Fruit fly (Drosophila melanogaster) whole organism, embryonic: ENCODE measurements around the gene Fas3.

Source experiments
- Antp ChIP-seq: fragments of 200-800 bp; sonication (Bioruptor generic); optimal IDR thresholded peaks from 3 replicates; lab custom pipeline; 2016; ENCODE audit warnings: missing biosample characterization, missing genetic modification characterization
- Bgb ChIP-seq: fragments of 200-800 bp; sonication (Bioruptor generic); IDR thresholded peaks from 2 replicates; pipeline ENCODE4 v1.3.6; 2022; ENCODE audit warnings: missing biosample characterization, missing genetic modification characterization; ENCODE audit not compliant: partially characterized antibody
- CG10209 ChIP-seq: fragments of 200-800 bp; sonication (Bioruptor generic); optimal IDR thresholded peaks from 3 replicates; lab custom pipeline; 2017; ENCODE audit warnings: missing biosample characterization, mild to moderate bottlenecking, missing genetic modification characterization, missing genetic modification reagents
- CG10267 ChIP-seq: fragments of 200-800 bp; sonication (Bioruptor generic); optimal IDR thresholded peaks from 2 replicates; lab custom pipeline; 2018; ENCODE audit warnings: missing biosample characterization, mild to moderate bottlenecking, missing genetic modification characterization, moderate library complexity
- CG10366 ChIP-seq: fragments of 200-800 bp; sonication (Bioruptor generic); IDR thresholded peaks from 2 replicates; pipeline ENCODE4 v1.3.6; 2022; ENCODE audit warnings: missing biosample characterization, missing genetic modification characterization
- CG10543 ChIP-seq: fragments of 200-800 bp; sonication (Bioruptor generic); optimal IDR thresholded peaks from 3 replicates; lab custom pipeline; 2017; ENCODE audit warnings: missing biosample characterization, mild to moderate bottlenecking, missing genetic modification characterization, moderate library complexity
- CG10979 ChIP-seq: fragments of 200-800 bp; sonication (Bioruptor generic); optimal IDR thresholded peaks from 2 replicates; lab custom pipeline; 2018; ENCODE audit warnings: missing biosample characterization, mild to moderate bottlenecking, missing genetic modification characterization, moderate library complexity
- CG11247 ChIP-seq: fragments of 200-800 bp; sonication (Bioruptor generic); IDR thresholded peaks from 2 replicates; pipeline ENCODE4 v1.3.6; 2022; ENCODE audit warnings: missing biosample characterization, missing genetic modification characterization
- CG12659 ChIP-seq: fragments of 200-800 bp; sonication (Bioruptor generic); optimal IDR thresholded peaks from 3 replicates; lab custom pipeline; 2017; ENCODE audit warnings: mild to moderate bottlenecking, missing biosample characterization, missing genetic modification reagents, missing genetic modification characterization
- CG13424 ChIP-seq: fragments of 200-800 bp; sonication (Bioruptor generic); optimal IDR thresholded peaks from 2 replicates; lab custom pipeline; 2019; ENCODE audit warnings: missing biosample characterization, mild to moderate bottlenecking, missing genetic modification characterization, moderate library complexity
- CG1603 ChIP-seq: fragments of 200-800 bp; sonication (Bioruptor generic); optimal IDR thresholded peaks from 2 replicates; lab custom pipeline; 2019; ENCODE audit warnings: missing biosample characterization, mild to moderate bottlenecking, missing genetic modification characterization, moderate library complexity
- CG16779 ChIP-seq: fragments of 200-800 bp; sonication (Bioruptor generic); IDR thresholded peaks from 2 replicates; pipeline ENCODE4 v1.3.6; 2022; ENCODE audit warnings: missing biosample characterization, missing genetic modification characterization
- CG17612 ChIP-seq: fragments of 200-800 bp; sonication (Bioruptor generic); IDR thresholded peaks from 2 replicates; pipeline ENCODE4 v1.3.6; 2022; ENCODE audit warnings: missing biosample characterization, missing genetic modification characterization
- CG17912 ChIP-seq: fragments of 200-800 bp; sonication (Bioruptor generic); optimal IDR thresholded peaks from 2 replicates; lab custom pipeline; 2018; ENCODE audit warnings: missing biosample characterization, mild to moderate bottlenecking, missing genetic modification characterization
- CG3281 ChIP-seq: fragments of 200-800 bp; sonication (Bioruptor generic); optimal IDR thresholded peaks from 3 replicates; lab custom pipeline; 2017; ENCODE audit warnings: missing biosample characterization, mild to moderate bottlenecking, missing genetic modification characterization
- CG3995 ChIP-seq: fragments of 200-800 bp; sonication (Bioruptor generic); optimal IDR thresholded peaks from 3 replicates; lab custom pipeline; 2016; ENCODE audit warnings: missing biosample characterization, missing genetic modification characterization
- CG4854 ChIP-seq: fragments of 200-800 bp; sonication (Bioruptor generic); optimal IDR thresholded peaks from 2 replicates; lab custom pipeline; 2016; ENCODE audit warnings: missing biosample characterization, missing genetic modification characterization, inconsistent platforms
- CG5953 ChIP-seq: fragments of 200-800 bp; sonication (Bioruptor generic); IDR thresholded peaks from 2 replicates; pipeline ENCODE4 v1.3.6; 2022; ENCODE audit warnings: missing biosample characterization, missing genetic modification characterization
- CG9797 ChIP-seq: fragments of 200-800 bp; sonication (Bioruptor generic); optimal IDR thresholded peaks from 3 replicates; lab custom pipeline; 2018; ENCODE audit warnings: missing biosample characterization, mild to moderate bottlenecking, missing genetic modification characterization
- CG9817 ChIP-seq: fragments of 200-800 bp; sonication (Bioruptor generic); optimal IDR thresholded peaks from 2 replicates; lab custom pipeline; 2018; ENCODE audit warnings: missing biosample characterization, mild to moderate bottlenecking, missing genetic modification characterization, moderate library complexity
- CG9876 ChIP-seq: fragments of 200-800 bp; sonication (Bioruptor generic); optimal IDR thresholded peaks from 2 replicates; lab custom pipeline; 2016; ENCODE audit warnings: missing biosample characterization, missing genetic modification characterization
- Dek ChIP-seq: fragments of 200-800 bp; sonication (Bioruptor generic); optimal IDR thresholded peaks from 3 replicates; lab custom pipeline; 2019; ENCODE audit warnings: missing biosample characterization, mild to moderate bottlenecking, missing genetic modification characterization, moderate library complexity
- Doc2 ChIP-seq: fragments of 200-800 bp; sonication (Bioruptor generic); IDR thresholded peaks from 2 replicates; pipeline ENCODE4 v1.3.6; 2022; ENCODE audit warnings: missing biosample characterization, missing genetic modification characterization
- Ets97D ChIP-seq: fragments of 200-800 bp; sonication (Bioruptor generic); optimal IDR thresholded peaks from 3 replicates; lab custom pipeline; 2016; ENCODE audit warnings: missing biosample characterization, missing genetic modification characterization
- Gug ChIP-seq: fragments of 200-800 bp; sonication (Bioruptor generic); IDR thresholded peaks from 4 replicates; pipeline ENCODE4 v1.3.6; 2022; ENCODE audit warnings: missing biosample characterization, missing genetic modification characterization
- Hr39 ChIP-seq: fragments of >200 bp; optimal IDR thresholded peaks from 2 replicates; lab custom pipeline; 2017
- NC2β ChIP-seq: fragments of 200-800 bp; sonication (Bioruptor generic); optimal IDR thresholded peaks from 2 replicates; lab custom pipeline; 2016; ENCODE audit warnings: missing biosample characterization, missing genetic modification characterization
- Nf-YC ChIP-seq: fragments of 200-800 bp; optimal IDR thresholded peaks from 3 replicates; lab custom pipeline; 2019; ENCODE audit warnings: missing biosample characterization, mild to moderate bottlenecking, missing genetic modification characterization, moderate library complexity
- Oaz ChIP-seq: fragments of 200-800 bp; sonication (Bioruptor generic); IDR thresholded peaks from 2 replicates; pipeline ENCODE4 v1.3.6; 2022; ENCODE audit warnings: missing biosample characterization, missing genetic modification characterization
- Opbp ChIP-seq: fragments of 200-800 bp; sonication (Bioruptor generic); IDR thresholded peaks from 3 replicates; pipeline ENCODE4 v1.3.6; 2022; ENCODE audit warnings: missing biosample characterization, missing genetic modification characterization; ENCODE audit not compliant: partially characterized antibody
- Optix ChIP-seq: fragments of 200-800 bp; sonication (Bioruptor generic); IDR thresholded peaks from 3 replicates; pipeline ENCODE4 v1.3.6; 2022; ENCODE audit warnings: missing biosample characterization, missing genetic modification characterization
- Ptx1 ChIP-seq: fragments of 200-800 bp; sonication (Bioruptor generic); IDR thresholded peaks from 2 replicates; pipeline ENCODE4 v1.3.6; 2022; ENCODE audit warnings: missing biosample characterization, missing genetic modification characterization
- Sox100B ChIP-seq: fragments of 200-800 bp; sonication (Bioruptor generic); optimal IDR thresholded peaks from 3 replicates; lab custom pipeline; 2018; ENCODE audit warnings: missing biosample characterization, mild to moderate bottlenecking, missing genetic modification characterization
- Usf ChIP-seq: fragments of 200-800 bp; sonication (Bioruptor generic); optimal IDR thresholded peaks from 2 replicates; lab custom pipeline; 2017; ENCODE audit warnings: missing genotype, missing biosample characterization, missing genetic modification characterization
- ac ChIP-seq: fragments of 200-800 bp; sonication (Bioruptor generic); optimal IDR thresholded peaks from 3 replicates; lab custom pipeline; 2017; ENCODE audit warnings: missing biosample characterization, mild to moderate bottlenecking, missing genetic modification characterization
- chif ChIP-seq, 2 experiments: fragments of 200-800 bp; sonication (Bioruptor generic); optimal IDR thresholded peaks; 3 replicates each; lab custom pipeline; 2016; ENCODE audit warnings: missing biosample characterization in 2 of 2, missing genetic modification characterization in 2 of 2
- chn ChIP-seq: fragments of 200-800 bp; sonication (Bioruptor generic); optimal IDR thresholded peaks from 2 replicates; lab custom pipeline; 2016; ENCODE audit warnings: missing biosample characterization, missing genetic modification characterization
- ci ChIP-seq: fragments of 200-800 bp; sonication (Bioruptor generic); IDR thresholded peaks from 3 replicates; pipeline ENCODE4 v1.3.6; 2022; ENCODE audit warnings: missing biosample characterization, missing genetic modification characterization
- fd96Cb ChIP-seq: fragments of 200-800 bp; sonication (Bioruptor generic); optimal IDR thresholded peaks from 2 replicates; lab custom pipeline; 2018; ENCODE audit warnings: missing biosample characterization, mild to moderate bottlenecking, missing genetic modification characterization, moderate library complexity
- fru ChIP-seq: fragments of >200 bp; optimal IDR thresholded peaks from 2 replicates; lab custom pipeline; 2017
- ftz-f1 ChIP-seq: fragments of 200-800 bp; sonication (Bioruptor generic); optimal IDR thresholded peaks from 2 replicates; lab custom pipeline; 2016; ENCODE audit warnings: missing biosample characterization, missing genetic modification characterization
- gfzf ChIP-seq: fragments of 200-800 bp; sonication (Bioruptor generic); optimal IDR thresholded peaks from 2 replicates; lab custom pipeline; 2016; ENCODE audit warnings: missing biosample characterization, mild to moderate bottlenecking, missing genetic modification characterization, moderate library complexity
- kay ChIP-seq: fragments of 200-800 bp; sonication (Bioruptor generic); optimal IDR thresholded peaks from 2 replicates; lab custom pipeline; 2016; ENCODE audit warnings: missing biosample characterization, missing genetic modification characterization
- klu ChIP-seq: fragments of 200-800 bp; sonication (Bioruptor generic); IDR thresholded peaks from 2 replicates; pipeline ENCODE4 v1.3.6; 2022; ENCODE audit warnings: missing biosample characterization, missing genetic modification characterization
- oc ChIP-seq: fragments of 200-800 bp; sonication (Bioruptor generic); optimal IDR thresholded peaks from 2 replicates; lab custom pipeline; 2018; ENCODE audit warnings: missing biosample characterization, mild to moderate bottlenecking, missing genetic modification characterization, moderate library complexity
- phol ChIP-seq: fragments of 200-800 bp; sonication (Bioruptor generic); optimal IDR thresholded peaks from 3 replicates; lab custom pipeline; 2018; ENCODE audit warnings: missing biosample characterization, mild to moderate bottlenecking, missing genetic modification characterization, moderate library complexity
- ro ChIP-seq: fragments of 200-800 bp; sonication (Bioruptor generic); IDR thresholded peaks from 2 replicates; pipeline ENCODE4 v1.3.6; 2022; ENCODE audit warnings: missing biosample characterization, missing genetic modification characterization
- run ChIP-seq: fragments of 200-800 bp; sonication (Bioruptor generic); optimal IDR thresholded peaks from 3 replicates; lab custom pipeline; 2018; ENCODE audit warnings: missing biosample characterization, mild to moderate bottlenecking, missing genetic modification characterization
- sqz ChIP-seq: fragments of 200-800 bp; sonication (Bioruptor generic); optimal IDR thresholded peaks from 3 replicates; lab custom pipeline; 2018; ENCODE audit warnings: missing biosample characterization, mild to moderate bottlenecking, missing genetic modification characterization
- tio ChIP-seq: fragments of 200-800 bp; sonication (Bioruptor generic); optimal IDR thresholded peaks from 2 replicates; lab custom pipeline; 2017; ENCODE audit warnings: missing biosample characterization, missing genetic modification characterization, inconsistent platforms
- vnd ChIP-seq: fragments of 200-800 bp; sonication (Bioruptor generic); IDR thresholded peaks from 3 replicates; pipeline ENCODE4 v1.3.6; 2022; ENCODE audit warnings: missing biosample characterization, missing genetic modification characterization; ENCODE audit not compliant: partially characterized antibody
- z ChIP-seq: fragments of 200-800 bp; sonication (Bioruptor generic); IDR thresholded peaks from 3 replicates; pipeline ENCODE4 v1.3.6; 2022; ENCODE audit warnings: missing biosample characterization, missing genetic modification characterization

Gene Fas3

dm6 chr2L:18345194-18345593 is 25.3 kb downstream of the Fas3 start (continued):
- TF ChIP-seq oc (tag; lab: Kevin White, UChicago) (no peak), Doc2 (no peak), kay (no peak), CG12659 (GFP tag; lab: Kevin White, UChicago) (no peak), CG9876 (GFP tag; lab: Kevin White, UChicago) (no peak), CG5953 (GFP tag; lab: Robert Waterston, UW) (no peak), Usf (GFP tag; lab: Kevin White, UChicago) (no peak), ro (no peak), Oaz (GFP tag; lab: Robert Waterston, UW) (no peak), klu (GFP tag; lab: Robert Waterston, UW) (no peak), CG10366 (GFP tag; lab: Robert Waterston, UW) (peak; percentile 33; the same call in 1 of the 2 replicates), CG16779 (GFP tag; lab: Robert Waterston, UW) (no peak), CG17612 (GFP tag; lab: Robert Waterston, UW) (no peak), Dek (tag; lab: Kevin White, UChicago) (no peak), NC2β (GFP tag; lab: Kevin White, UChicago) (no peak), CG10209 (peak; percentile 5), CG17912 (no peak), ftz-f1 (GFP tag; lab: Kevin White, UChicago) (no peak), CG3281 (GFP tag; lab: Kevin White, UChicago) (peak; percentile 16), Hr39 (lab: Kevin White, UChicago) (no peak), fru (no peak), fd96Cb (tag; lab: Kevin White, UChicago) (peak; percentile 41), CG3995 (no peak), CG10267 (tag; lab: Kevin White, UChicago) (peak; percentile 36), Bgb (GFP tag; lab: Robert Waterston, UW) (no peak), Sox100B (GFP tag; lab: Kevin White, UChicago) (peak; percentile 34), sqz (GFP tag; lab: Kevin White, UChicago) (no peak), chn (GFP tag; lab: Kevin White, UChicago) (no peak), chif (GFP tag; optimal IDR thresholded peaks at IDR 0.05; lab: Kevin White, UChicago) (no peak), Opbp (no peak), ac (GFP tag; lab: Kevin White, UChicago) (no peak), CG11247 (GFP tag; lab: Robert Waterston, UW) (no peak), CG9817 (tag; lab: Kevin White, UChicago) (no peak), vnd (GFP tag; lab: Robert Waterston, UW) (no peak), Ptx1 (GFP tag; lab: Robert Waterston, UW) (no peak), Nf-YC (tag; lab: Kevin White, UChicago) (no peak), Optix (GFP tag; lab: Robert Waterston, UW) (no peak), z (GFP tag; lab: Robert Waterston, UW) (no peak), Ets97D (GFP tag; lab: Kevin White, UChicago) (no peak), CG13424 (tag; lab: Kevin White, UChicago) (peak; percentile 32), phol (tag; lab: Kevin White, UChicago) (peak; percentile 63), CG10979 (peak; percentile 70), Gug (GFP tag; lab: Robert Waterston, UW) (no peak), ci (GFP tag; lab: Robert Waterston, UW) (peak; percentile 41; the same call in 1 of the 3 replicates), tio (GFP tag; lab: Kevin White, UChicago) (no peak), run (tag; lab: Kevin White, UChicago) (no peak), CG9797 (GFP tag; lab: Kevin White, UChicago) (no peak), CG1603 (tag; lab: Kevin White, UChicago) (no peak), gfzf (no peak), Antp (no peak), CG4854 (GFP tag; lab: Kevin White, UChicago) (no peak), CG10543 (no peak)
